Worm (Caenorhabditis elegans) whole organism, young adult: ENCODE results near the gene srab-7.

ENCODE experiments used
- F37B4.10 ChIP-seq: fragments of 200-800 bp; sonication (Bioruptor generic); IDR thresholded peaks from 2 replicates; pipeline ENCODE4 v1.3.6; 2022; ENCODE audit warnings: missing genetic modification characterization, missing compliant biosample characterization
- F39B2.1 ChIP-seq: fragments of 200-800 bp; sonication (Bioruptor generic); IDR thresholded peaks from 2 replicates; pipeline ENCODE4 v1.3.6; 2022; ENCODE audit warnings: missing genetic modification reagents, missing genetic modification characterization, missing compliant biosample characterization
- F57C9.4 ChIP-seq: sonication (generic microtip); optimal IDR thresholded peaks from 2 replicates; lab custom pipeline; 2017; ENCODE audit warnings: mild to moderate bottlenecking, missing genetic modification characterization, missing compliant biosample characterization
- T26A5.8 ChIP-seq: sonication (generic microtip); optimal IDR thresholded peaks from 2 replicates; lab custom pipeline; 2016; ENCODE audit warnings: missing genetic modification characterization, missing compliant biosample characterization
- Y53G8AR.9 ChIP-seq: fragments of 200-800 bp; sonication (Bioruptor generic); conservative IDR thresholded peaks from 2 replicates; pipeline ENCODE4 v1.3.6; 2022; ENCODE audit warnings: missing genetic modification reagents, missing genetic modification characterization, missing compliant biosample characterization
- ama-1 ChIP-seq, 3 experiments: fragments of 150-350 bp in 1 of 3; sonication (generic microtip) in 2 of 3; optimal IDR thresholded peaks; 2 replicates each; lab custom pipeline; 2014 to 2018; ENCODE audit warnings: missing biosample characterization in 2 of 3, missing genetic modification characterization in 2 of 3, missing genetic modification reagents in 2 of 3
- ccch-3 ChIP-seq: fragments of 200-800 bp; sonication (Bioruptor generic); optimal IDR thresholded peaks from 2 replicates; lab custom pipeline; 2018; ENCODE audit warnings: mild to moderate bottlenecking, missing genetic modification characterization, missing compliant biosample characterization
- dpl-1 ChIP-seq: fragments of 150-350 bp; optimal IDR thresholded peaks from 2 replicates; lab custom pipeline; 2014; ENCODE audit warnings: missing biosample characterization, missing genetic modification reagents, missing genetic modification characterization
- egl-18 ChIP-seq: fragments of 200-800 bp; sonication (Bioruptor generic); IDR thresholded peaks from 2 replicates; pipeline ENCODE4 v1.3.6; 2022; ENCODE audit warnings: missing genetic modification reagents, missing genetic modification characterization, missing compliant biosample characterization
- egl-44 ChIP-seq: fragments of 200-800 bp; sonication (Bioruptor generic); IDR thresholded peaks from 2 replicates; pipeline ENCODE4 v1.3.6; 2022; ENCODE audit warnings: missing genetic modification reagents, missing genetic modification characterization, missing compliant biosample characterization
- egrh-3 ChIP-seq: fragments of 200-800 bp; sonication (Bioruptor generic); IDR thresholded peaks from 2 replicates; pipeline ENCODE4 v1.3.6; 2022; ENCODE audit warnings: missing genetic modification reagents, missing genetic modification characterization, missing compliant biosample characterization
- him-1 ChIP-seq: sonication (generic microtip); optimal IDR thresholded peaks from 2 replicates; lab custom pipeline; 2016; ENCODE audit warnings: missing genotype, missing genetic modification reagents, missing genetic modification characterization, missing compliant biosample characterization
- hrde-1 ChIP-seq: sonication (generic microtip); optimal IDR thresholded peaks from 2 replicates; lab custom pipeline; 2016; ENCODE audit warnings: missing genetic modification characterization, mild to moderate bottlenecking, missing compliant biosample characterization, moderate library complexity, missing genotype, missing genetic modification reagents, borderline replicate concordance
- lin-26 ChIP-seq: fragments of 200-800 bp; sonication (Bioruptor generic); IDR thresholded peaks from 2 replicates; pipeline ENCODE4 v1.3.6; 2022; ENCODE audit warnings: missing genetic modification reagents, missing genetic modification characterization, missing compliant biosample characterization
- lsl-1 ChIP-seq: fragments of 200-800 bp; sonication (Bioruptor generic); optimal IDR thresholded peaks from 2 replicates; lab custom pipeline; 2018; ENCODE audit warnings: mild to moderate bottlenecking, missing genetic modification characterization, moderate library complexity, missing compliant biosample characterization
- lsy-27 ChIP-seq: sonication (generic microtip); optimal IDR thresholded peaks from 2 replicates; lab custom pipeline; 2017; ENCODE audit warnings: missing genetic modification characterization, mild to moderate bottlenecking, missing compliant biosample characterization, antibody characterized with exemption, missing genotype, borderline replicate concordance; ENCODE audit not compliant: insufficient read depth
- madf-6 ChIP-seq: fragments of 200-800 bp; sonication (Bioruptor generic); IDR thresholded peaks from 2 replicates; pipeline ENCODE4 v1.3.6; 2022; ENCODE audit warnings: missing genetic modification reagents, missing genetic modification characterization, missing compliant biosample characterization
- madf-8 ChIP-seq: fragments of 200-800 bp; sonication (Bioruptor generic); conservative IDR thresholded peaks from 2 replicates; pipeline ENCODE4 v1.3.6; 2022; ENCODE audit warnings: missing genetic modification reagents, missing genetic modification characterization, missing compliant biosample characterization
- nhr-27 ChIP-seq: fragments of 200-800 bp; sonication (Bioruptor generic); optimal IDR thresholded peaks from 2 replicates; lab custom pipeline; 2018; ENCODE audit warnings: mild to moderate bottlenecking, missing genetic modification characterization, moderate library complexity, missing compliant biosample characterization
- pbrm-1 ChIP-seq: fragments of 200-800 bp; sonication (Bioruptor generic); IDR thresholded peaks from 2 replicates; pipeline ENCODE4 v1.3.6; 2022; ENCODE audit warnings: missing genetic modification reagents, missing genetic modification characterization, missing compliant biosample characterization
- pha-4 ChIP-seq: fragments of 150-350 bp; sonication (generic microtip); optimal IDR thresholded peaks from 2 replicates; lab custom pipeline; 2014; ENCODE audit warnings: missing biosample characterization, missing genetic modification reagents, missing genetic modification characterization
- snpc-1.1 ChIP-seq: sonication (generic microtip); optimal IDR thresholded peaks from 2 replicates; lab custom pipeline; 2017; ENCODE audit warnings: missing genetic modification characterization, mild to moderate bottlenecking, missing compliant biosample characterization, antibody characterized with exemption, moderate library complexity, missing genotype, missing genetic modification reagents; ENCODE audit not compliant: insufficient read depth
- snpc-1.3 ChIP-seq: sonication (generic microtip); optimal IDR thresholded peaks from 2 replicates; lab custom pipeline; 2017; ENCODE audit warnings: missing genetic modification characterization, mild to moderate bottlenecking, missing compliant biosample characterization, antibody characterized with exemption, moderate library complexity, missing genotype, missing genetic modification reagents; ENCODE audit not compliant: insufficient read depth
- snpc-4 ChIP-seq, 5 experiments: fragments of 150-350 bp in 1 of 5; sonication (generic microtip) in 4 of 5; optimal IDR thresholded peaks; 2 replicates each; lab custom pipeline; 2014 to 2018; ENCODE audit warnings: missing genetic modification characterization in 5 of 5, missing biosample characterization in 3 of 5, antibody characterized with exemption in 2 of 5, mild to moderate bottlenecking in 2 of 5, missing compliant biosample characterization in 2 of 5, missing genotype in 2 of 5, moderate library complexity in 2 of 5, missing genetic modification reagents in 1 of 5
- tbp1 ChIP-seq: fragments of 200-800 bp; sonication (Bioruptor generic); optimal IDR thresholded peaks from 2 replicates; lab custom pipeline; 2018; ENCODE audit warnings: mild to moderate bottlenecking, missing genetic modification characterization, missing compliant biosample characterization
- tbx-9 ChIP-seq: sonication (generic microtip); optimal IDR thresholded peaks from 2 replicates; lab custom pipeline; 2016; ENCODE audit warnings: borderline replicate concordance, missing genetic modification characterization, inconsistent platforms, missing compliant biosample characterization
- zfh-2 ChIP-seq: fragments of 200-800 bp; sonication (Bioruptor generic); conservative IDR thresholded peaks from 2 replicates; pipeline ENCODE4 v1.3.6; 2022; ENCODE audit warnings: missing genetic modification reagents, missing genetic modification characterization, missing compliant biosample characterization
- ztf-18 ChIP-seq: sonication (generic microtip); optimal IDR thresholded peaks from 2 replicates; lab custom pipeline; 2016; ENCODE audit warnings: missing genotype, mild to moderate bottlenecking, missing genetic modification characterization, missing compliant biosample characterization
- ztf-28 ChIP-seq: fragments of 200-800 bp; sonication (Bioruptor generic); IDR thresholded peaks from 2 replicates; pipeline ENCODE4 v1.3.6; 2022; ENCODE audit warnings: missing genetic modification reagents, missing genetic modification characterization, missing compliant biosample characterization

The srab-7 gene

ce11 chrV:3112198-3112597 lies 42.8 kb downstream of the srab-7 start:
- TF ChIP-seq tbp1 (GFP tag; lab: Kevin White, UChicago) (no peak), F37B4.10 (no peak), madf-6 (no peak), lin-26 (GFP tag; lab: Robert Waterston, UW) (no peak), him-1 (no peak)
- TF ChIP-seq, all 124 proteins: peak for 0

- TF ChIP-seq tbp1 (GFP tag; lab: Kevin White, UChicago) (no peak), ccch-3 (GFP tag; lab: Kevin White, UChicago) (no peak), F37B4.10 (no peak)
- TF ChIP-seq, all 124 proteins: peak for 0
These were observed 47.5 kb downstream of the srab-7 start, which contains the start of gene str-68 for ce11 chrV:3107450-3107849. Gene str-68 (minus strand): TSS chrV:3107550.

ce11 chrV:3106785-3107184 lies 48.2 kb downstream of the srab-7 start:
- TF ChIP-seq T26A5.8 (tag; lab: Kevin White, UChicago): no peak
- no peak for TF ChIP-seq lin-26 (GFP tag; lab: Robert Waterston, UW)
- peak; percentile 63 for TF ChIP-seq snpc-1.1 (tag; lab: Kevin White, UChicago)
- no peak for TF ChIP-seq madf-8 (GFP tag; lab: Robert Waterston, UW)
- no peak for TF ChIP-seq F39B2.1
- TF ChIP-seq lsl-1 (GFP tag; lab: Kevin White, UChicago): no peak
- TF ChIP-seq snpc-4 (GFP tag; optimal IDR thresholded peaks at IDR 0.05; lab: Kevin White, UChicago): peak; percentile 21
- TF ChIP-seq snpc-4 (tag; optimal IDR thresholded peaks at IDR 0.05; lab: Kevin White, UChicago): peak in 1 of 4 experiments; percentile 91
- TF ChIP-seq snpc-1.3 (tag; lab: Kevin White, UChicago): no peak
- TF ChIP-seq ama-1 (optimal IDR thresholded peaks at IDR 0.05; lab: Kevin White, UChicago): no peak
- no peak for TF ChIP-seq ama-1 (GFP tag; optimal IDR thresholded peaks at IDR 0.05; lab: Kevin White, UChicago)
- TF ChIP-seq Y53G8AR.9 (GFP tag; lab: Robert Waterston, UW): no peak
- TF ChIP-seq egl-18 (GFP tag; lab: Robert Waterston, UW): 0 out of 2 replicates have a peak, but pooled peaks have one; percentile 14

- TF ChIP-seq hrde-1: no peak
- TF ChIP-seq F57C9.4: no peak
- TF ChIP-seq snpc-4 (GFP tag; optimal IDR thresholded peaks at IDR 0.05; lab: Kevin White, UChicago): no peak
- TF ChIP-seq snpc-4 (tag; optimal IDR thresholded peaks at IDR 0.05; lab: Kevin White, UChicago): no peak
These were observed 49.2 kb downstream of the srab-7 start, which contains the start of gene str-69 for ce11 chrV:3105810-3106209. Gene str-69 (minus strand): TSS chrV:3105910.

ce11 chrV:3104134-3104533 lies 50.8 kb downstream of the srab-7 start, which contains the start of gene str-66:
Gene str-66 (minus strand): TSS chrV:3104234.
- TF ChIP-seq madf-6 (no peak), pha-4 (no peak), egl-44 (GFP tag; lab: Robert Waterston, UW) (no peak), ztf-18 (no peak), lsy-27 (tag; lab: Kevin White, UChicago) (no peak), snpc-1.3 (tag; lab: Kevin White, UChicago) (no peak), zfh-2 (no peak), ztf-28 (GFP tag; lab: Robert Waterston, UW) (no peak), Y53G8AR.9 (GFP tag; lab: Robert Waterston, UW) (no peak), nhr-27 (tag; lab: Kevin White, UChicago) (no peak), egrh-3 (GFP tag; lab: Robert Waterston, UW) (no peak), tbx-9 (tag; lab: Kevin White, UChicago) (no peak), pbrm-1 (GFP tag; lab: Robert Waterston, UW) (no peak), dpl-1 (GFP tag; lab: Kevin White, UChicago) (no peak)
- TF ChIP-seq, all 124 proteins: peak for 0
